Worm (Caenorhabditis elegans) whole organism, L4/young adult: ENCODE results near the gene R02F11.12.

ENCODE experiments used
- W03F9.2 ChIP-seq: fragments of 150-350 bp; optimal IDR thresholded peaks from 2 replicates; lab custom pipeline; 2014; ENCODE audit warnings: missing biosample characterization, missing genetic modification characterization
- him-1 ChIP-seq: sonication (generic microtip); optimal IDR thresholded peaks from 2 replicates; lab custom pipeline; 2016; ENCODE audit warnings: missing genotype, missing genetic modification reagents, missing genetic modification characterization, missing compliant biosample characterization

DNA sequence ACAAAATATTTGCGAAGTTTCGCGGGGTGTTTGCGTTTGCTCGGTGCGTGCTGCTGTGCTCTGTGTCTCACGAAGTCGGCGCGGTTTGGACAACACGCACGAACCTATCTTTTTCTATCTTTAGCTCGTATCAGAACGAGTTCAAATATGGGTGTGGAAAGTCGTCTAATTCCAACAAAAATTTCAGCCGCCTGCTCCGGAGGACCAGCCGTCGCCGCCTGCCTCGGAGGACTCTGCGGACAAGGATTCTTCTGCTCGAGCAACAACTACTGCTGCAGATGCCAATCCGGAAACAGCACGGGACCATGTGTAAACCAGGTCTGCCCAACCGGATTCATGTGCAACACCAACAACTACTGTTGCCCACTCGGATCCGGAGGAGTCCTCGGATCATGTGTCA is 11.5 kb downstream of the R02F11.12 start:
- TF ChIP-seq him-1 (tag; lab: Kevin White, UChicago) (no peak), W03F9.2 (tag; lab: Kevin White, UChicago) (no peak)
